Fruit fly (Drosophila melanogaster) whole organism, adult: ENCODE results near the gene Sec15.

Experiments used
- CG12768 ChIP-seq: fragments of 200-800 bp; sonication (Bioruptor generic); optimal IDR thresholded peaks from 2 replicates; lab custom pipeline; 2017; ENCODE audit warnings: missing biosample characterization, missing genetic modification characterization, mild to moderate bottlenecking, moderate library complexity, missing genetic modification reagents
- CG33017 ChIP-seq: fragments of 200-800 bp; sonication (Bioruptor generic); optimal IDR thresholded peaks from 2 replicates; lab custom pipeline; 2018; ENCODE audit warnings: missing biosample characterization, mild to moderate bottlenecking, missing genetic modification characterization, moderate library complexity
- Clk ChIP-seq: fragments of 200-800 bp; sonication (Bioruptor generic); optimal IDR thresholded peaks from 2 replicates; lab custom pipeline; 2017; ENCODE audit warnings: missing biosample characterization, missing genetic modification characterization
- cnc ChIP-seq, 2 experiments: fragments of >200 bp; optimal IDR thresholded peaks; 2 replicates each; lab custom pipeline; 2017
- tj ChIP-seq: fragments of 200-800 bp; sonication (Bioruptor generic); optimal IDR thresholded peaks from 3 replicates; lab custom pipeline; 2017; ENCODE audit warnings: missing biosample characterization, mild to moderate bottlenecking, missing genetic modification characterization, moderate library complexity

- no peak for TF ChIP-seq CG33017
- TF ChIP-seq CG12768 (GFP tag; lab: Kevin White, UChicago), result no peak
- no peak for TF ChIP-seq cnc (optimal IDR thresholded peaks at IDR 0.05; lab: Kevin White, UChicago)
- TF ChIP-seq tj (GFP tag; lab: Kevin White, UChicago), result no peak
- no peak for TF ChIP-seq Clk (GFP tag; lab: Kevin White, UChicago)
Measured at dm6 chr3R:21090230-21091021, 17.3 kb downstream of the Sec15 start.
